Fruit fly (Drosophila melanogaster) whole organism, embryonic: Measurements from ENCODE around the gene CG43085.

Source experiments
- BEAF-32 ChIP-seq: fragments of 200-800 bp; sonication (Bioruptor generic); optimal IDR thresholded peaks from 3 replicates; lab custom pipeline; 2017; ENCODE audit warnings: missing biosample characterization, missing genetic modification characterization, mild to moderate bottlenecking, moderate library complexity, missing genetic modification reagents
- CG10267 ChIP-seq: fragments of 200-800 bp; sonication (Bioruptor generic); optimal IDR thresholded peaks from 2 replicates; lab custom pipeline; 2018; ENCODE audit warnings: missing biosample characterization, mild to moderate bottlenecking, missing genetic modification characterization, moderate library complexity
- CG11093 ChIP-seq: fragments of 200-800 bp; sonication (Bioruptor generic); IDR thresholded peaks from 3 replicates; pipeline ENCODE4 v1.3.6; 2022; ENCODE audit warnings: missing biosample characterization, missing genetic modification characterization
- CG12071 ChIP-seq: fragments of 200-800 bp; sonication (Bioruptor generic); optimal IDR thresholded peaks from 3 replicates; lab custom pipeline; 2018; ENCODE audit warnings: missing biosample characterization, mild to moderate bottlenecking, missing genetic modification characterization
- CG12391 ChIP-seq: fragments of 200-800 bp; sonication (Bioruptor generic); optimal IDR thresholded peaks from 3 replicates; lab custom pipeline; 2018; ENCODE audit warnings: missing biosample characterization, mild to moderate bottlenecking, missing genetic modification characterization, moderate library complexity
- CG12659 ChIP-seq: fragments of 200-800 bp; sonication (Bioruptor generic); optimal IDR thresholded peaks from 3 replicates; lab custom pipeline; 2017; ENCODE audit warnings: mild to moderate bottlenecking, missing biosample characterization, missing genetic modification reagents, missing genetic modification characterization
- CG16863 ChIP-seq: fragments of 200-800 bp; sonication (Bioruptor generic); optimal IDR thresholded peaks from 3 replicates; lab custom pipeline; 2016; ENCODE audit warnings: missing biosample characterization, missing genetic modification characterization
- CG17186 ChIP-seq: fragments of 200-800 bp; sonication (Bioruptor generic); optimal IDR thresholded peaks from 3 replicates; lab custom pipeline; 2017; ENCODE audit warnings: missing biosample characterization, missing genetic modification reagents, missing genetic modification characterization
- CG30403 ChIP-seq: fragments of 200-800 bp; sonication (Bioruptor generic); optimal IDR thresholded peaks from 3 replicates; lab custom pipeline; 2016; ENCODE audit warnings: missing biosample characterization, missing genetic modification characterization
- CG34376 ChIP-seq: fragments of 200-800 bp; sonication (Bioruptor generic); optimal IDR thresholded peaks from 2 replicates; lab custom pipeline; 2018; ENCODE audit warnings: missing biosample characterization, mild to moderate bottlenecking, missing genetic modification characterization
- CG6813 ChIP-seq: fragments of 200-800 bp; sonication (Bioruptor generic); optimal IDR thresholded peaks from 2 replicates; lab custom pipeline; 2017; ENCODE audit warnings: missing biosample characterization, missing genetic modification characterization, mild to moderate bottlenecking, moderate library complexity, missing genetic modification reagents
- CG8281 ChIP-seq: fragments of 200-800 bp; sonication (Bioruptor generic); optimal IDR thresholded peaks from 2 replicates; lab custom pipeline; 2018; ENCODE audit warnings: missing biosample characterization, mild to moderate bottlenecking, missing genetic modification characterization, moderate library complexity
- Dad ChIP-seq: fragments of 200-800 bp; sonication (Bioruptor generic); optimal IDR thresholded peaks from 3 replicates; lab custom pipeline; 2016; ENCODE audit warnings: missing biosample characterization, missing genetic modification characterization
- Dll ChIP-seq: fragments of 200-800 bp; sonication (Bioruptor generic); IDR thresholded peaks from 4 replicates; pipeline ENCODE4 v1.3.6; 2022; ENCODE audit warnings: missing biosample characterization, missing genetic modification characterization; ENCODE audit not compliant: partially characterized antibody
- Elba2 ChIP-seq: fragments of 200-800 bp; sonication (Bioruptor generic); optimal IDR thresholded peaks from 3 replicates; lab custom pipeline; 2016; ENCODE audit warnings: missing biosample characterization, missing genetic modification characterization
- H2.0 ChIP-seq: fragments of 200-800 bp; sonication (Bioruptor generic); IDR thresholded peaks from 2 replicates; pipeline ENCODE4 v1.3.6; 2022; ENCODE audit warnings: missing biosample characterization, missing genetic modification characterization
- HLH54F ChIP-seq: fragments of 200-800 bp; sonication (Bioruptor generic); optimal IDR thresholded peaks from 3 replicates; lab custom pipeline; 2016; ENCODE audit warnings: missing biosample characterization, missing genetic modification characterization
- HmgZ ChIP-seq: fragments of 200-800 bp; sonication (Bioruptor generic); optimal IDR thresholded peaks from 2 replicates; lab custom pipeline; 2018; ENCODE audit warnings: missing biosample characterization, mild to moderate bottlenecking, missing genetic modification characterization
- Oaz ChIP-seq: fragments of 200-800 bp; sonication (Bioruptor generic); IDR thresholded peaks from 2 replicates; pipeline ENCODE4 v1.3.6; 2022; ENCODE audit warnings: missing biosample characterization, missing genetic modification characterization
- Optix ChIP-seq: fragments of 200-800 bp; sonication (Bioruptor generic); IDR thresholded peaks from 3 replicates; pipeline ENCODE4 v1.3.6; 2022; ENCODE audit warnings: missing biosample characterization, missing genetic modification characterization
- Sin3A ChIP-seq: fragments of >200 bp; optimal IDR thresholded peaks from 2 replicates; lab custom pipeline; 2018
- Sox100B ChIP-seq: fragments of 200-800 bp; sonication (Bioruptor generic); optimal IDR thresholded peaks from 3 replicates; lab custom pipeline; 2018; ENCODE audit warnings: missing biosample characterization, mild to moderate bottlenecking, missing genetic modification characterization
- Stat92E ChIP-seq, 3 experiments: fragments of >200 bp in 2 of 3; fragments of 200-800 bp in 1 of 3; sonication (Bioruptor generic) in 1 of 3; optimal IDR thresholded peaks; 2 replicates each; lab custom pipeline; 2017 to 2019; ENCODE audit warnings: missing biosample characterization in 3 of 3, missing genetic modification characterization in 3 of 3, mild to moderate bottlenecking in 1 of 3, moderate library complexity in 1 of 3
- Tbp ChIP-seq: fragments of >200 bp; optimal IDR thresholded peaks from 2 replicates; lab custom pipeline; 2018; ENCODE audit warnings: missing biosample characterization, missing genetic modification characterization
- ab ChIP-seq: fragments of 200-800 bp; sonication (Bioruptor generic); optimal IDR thresholded peaks from 2 replicates; lab custom pipeline; 2016; ENCODE audit warnings: missing biosample characterization, missing genetic modification characterization
- abd-A ChIP-seq: fragments of 200-800 bp; sonication (Bioruptor generic); optimal IDR thresholded peaks from 3 replicates; lab custom pipeline; 2019; ENCODE audit warnings: missing biosample characterization, mild to moderate bottlenecking, missing genetic modification characterization, moderate library complexity
- br ChIP-seq: fragments of >200 bp; optimal IDR thresholded peaks from 2 replicates; lab custom pipeline; 2017
- cato ChIP-seq: fragments of 200-800 bp; sonication (Bioruptor generic); optimal IDR thresholded peaks from 2 replicates; lab custom pipeline; 2016; ENCODE audit warnings: missing biosample characterization, missing genetic modification characterization, borderline replicate concordance
- corto ChIP-seq: fragments of 200-800 bp; sonication (Bioruptor generic); optimal IDR thresholded peaks from 2 replicates; lab custom pipeline; 2016; ENCODE audit warnings: missing biosample characterization, mild to moderate bottlenecking, missing genetic modification characterization, moderate library complexity
- dpn ChIP-seq, 2 experiments: fragments of 200-800 bp; sonication (Bioruptor generic); optimal IDR thresholded peaks; 3 replicates each; lab custom pipeline; 2016; ENCODE audit warnings: missing biosample characterization in 2 of 2, missing genetic modification characterization in 2 of 2
- eve ChIP-seq, 2 experiments: fragments of >200 bp; optimal IDR thresholded peaks; 2 replicates each; lab custom pipeline; 2017; ENCODE audit warnings: missing biosample characterization in 2 of 2, missing genetic modification characterization in 2 of 2
- gcm ChIP-seq: fragments of 200-800 bp; sonication (Bioruptor generic); optimal IDR thresholded peaks from 2 replicates; lab custom pipeline; 2019; ENCODE audit warnings: missing biosample characterization, mild to moderate bottlenecking, missing genetic modification characterization, moderate library complexity
- gsb-n ChIP-seq: fragments of 200-800 bp; sonication (Bioruptor generic); optimal IDR thresholded peaks from 3 replicates; lab custom pipeline; 2018; ENCODE audit warnings: missing biosample characterization, mild to moderate bottlenecking, missing genetic modification characterization
- hb ChIP-seq: fragments of 200-800 bp; sonication (Bioruptor generic); IDR thresholded peaks from 3 replicates; pipeline ENCODE4 v1.3.6; 2022; ENCODE audit warnings: missing biosample characterization, missing genetic modification characterization; ENCODE audit not compliant: partially characterized antibody
- hth ChIP-seq: fragments of >200 bp; optimal IDR thresholded peaks from 2 replicates; lab custom pipeline; 2017; ENCODE audit warnings: inconsistent platforms
- peb ChIP-seq: fragments of 200-800 bp; sonication (Bioruptor generic); IDR thresholded peaks from 2 replicates; pipeline ENCODE4 v1.3.6; 2022; ENCODE audit warnings: missing biosample characterization, missing genetic modification characterization
- pfk ChIP-seq: fragments of 200-800 bp; sonication (Bioruptor generic); optimal IDR thresholded peaks from 2 replicates; lab custom pipeline; 2018; ENCODE audit warnings: missing biosample characterization, mild to moderate bottlenecking, missing genetic modification characterization, moderate library complexity
- ro ChIP-seq: fragments of 200-800 bp; sonication (Bioruptor generic); IDR thresholded peaks from 2 replicates; pipeline ENCODE4 v1.3.6; 2022; ENCODE audit warnings: missing biosample characterization, missing genetic modification characterization
- sc ChIP-seq, 3 experiments: fragments of >200 bp in 2 of 3; fragments of 200-800 bp in 1 of 3; sonication (Bioruptor generic) in 1 of 3; optimal IDR thresholded peaks; 2 replicates in 2 of 3; 3 replicates in 1 of 3; lab custom pipeline; 2017; ENCODE audit warnings: mild to moderate bottlenecking in 1 of 3, missing biosample characterization in 1 of 3, missing genetic modification characterization in 1 of 3, missing genetic modification reagents in 1 of 3
- sd ChIP-seq: fragments of 200-800 bp; sonication (Bioruptor generic); optimal IDR thresholded peaks from 3 replicates; lab custom pipeline; 2018; ENCODE audit warnings: missing biosample characterization, mild to moderate bottlenecking, missing genetic modification characterization, moderate library complexity
- seq ChIP-seq: fragments of 200-800 bp; sonication (Bioruptor generic); IDR thresholded peaks from 2 replicates; pipeline ENCODE4 v1.3.6; 2022; ENCODE audit warnings: missing biosample characterization, missing genetic modification characterization
- slp2 ChIP-seq: fragments of 200-800 bp; sonication (Bioruptor generic); optimal IDR thresholded peaks from 2 replicates; lab custom pipeline; 2016; ENCODE audit warnings: missing biosample characterization, missing genetic modification characterization
- so ChIP-seq: fragments of 200-800 bp; sonication (Bioruptor generic); IDR thresholded peaks from 3 replicates; pipeline ENCODE4 v1.3.6; 2022; ENCODE audit warnings: missing biosample characterization, missing genetic modification characterization
- stc ChIP-seq: fragments of 200-800 bp; sonication (Bioruptor generic); IDR thresholded peaks from 2 replicates; pipeline ENCODE4 v1.3.6; 2022; ENCODE audit warnings: missing biosample characterization, missing genetic modification characterization
- tup ChIP-seq: fragments of 200-800 bp; sonication (Bioruptor generic); optimal IDR thresholded peaks from 2 replicates; lab custom pipeline; 2016; ENCODE audit warnings: missing biosample characterization, mild to moderate bottlenecking, missing genetic modification characterization, moderate library complexity
- unc-4 ChIP-seq: fragments of 200-800 bp; sonication (Bioruptor generic); IDR thresholded peaks from 2 replicates; pipeline ENCODE4 v1.3.6; 2022; ENCODE audit warnings: missing biosample characterization, missing genetic modification characterization; ENCODE audit not compliant: partially characterized antibody
- vnd ChIP-seq: fragments of 200-800 bp; sonication (Bioruptor generic); IDR thresholded peaks from 3 replicates; pipeline ENCODE4 v1.3.6; 2022; ENCODE audit warnings: missing biosample characterization, missing genetic modification characterization; ENCODE audit not compliant: partially characterized antibody

Gene CG43085

DNA sequence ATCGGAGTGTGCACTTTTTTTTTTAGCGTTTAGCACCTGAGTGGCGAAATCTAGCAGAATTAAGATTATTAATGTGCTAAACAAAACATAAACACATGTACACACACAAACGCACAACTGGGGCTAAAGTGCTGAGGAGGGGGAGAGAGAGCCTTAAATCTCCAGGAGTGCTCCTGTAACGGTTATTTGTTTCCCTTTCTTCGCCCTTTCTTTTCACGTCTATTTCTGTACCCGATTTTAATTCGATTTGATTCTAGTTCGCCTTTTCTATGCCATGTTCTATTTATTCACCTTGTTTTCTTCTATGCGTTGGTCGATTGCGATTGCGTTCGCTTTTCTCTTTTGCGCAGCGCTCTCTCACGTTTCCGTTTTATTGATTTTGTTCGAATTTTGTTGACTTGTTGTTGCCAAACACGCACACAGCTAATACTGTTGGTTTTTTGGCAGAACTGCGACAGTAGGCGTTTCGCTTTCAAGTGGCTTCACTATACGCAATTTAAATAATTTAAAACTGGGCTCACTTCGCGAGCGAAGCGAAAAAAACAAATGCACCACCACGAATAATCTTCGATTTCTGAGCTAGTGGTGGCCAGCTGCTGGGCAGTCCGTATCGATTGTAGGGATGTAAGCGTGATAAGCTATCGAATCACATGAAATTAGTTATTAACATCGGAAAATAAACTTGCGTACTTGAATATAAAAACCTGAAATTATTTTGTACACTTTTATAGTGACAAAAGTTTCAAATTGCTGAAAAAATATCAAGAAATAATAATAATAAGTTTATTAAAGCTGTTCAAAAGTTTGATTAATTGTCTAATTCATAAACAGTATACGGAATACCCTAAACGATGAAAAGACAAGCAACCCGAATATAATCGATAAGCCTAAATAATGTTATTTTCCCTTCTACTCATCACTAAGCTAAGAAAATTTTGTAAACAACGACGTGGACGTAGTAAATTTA lies 7.4 kb upstream of the CG43085 start, which contains the start of the genes Krn, Ndfip and CG7484 (continued):
- TF ChIP-seq Tbp (GFP tag; lab: Kevin White, UChicago) (no peak), HmgZ (tag; lab: Kevin White, UChicago) (peak; percentile 89), CG16863 (GFP tag; lab: Kevin White, UChicago) (peak; percentile 54), eve (GFP tag; optimal IDR thresholded peaks at IDR 0.05; lab: Kevin White, UChicago) (peak in 1 of 2 experiments; percentile 39), hth (lab: Kevin White, UChicago) (no peak), CG12071 (GFP tag; lab: Kevin White, UChicago) (no peak), Elba2 (peak; percentile 43), CG12659 (GFP tag; lab: Kevin White, UChicago) (peak; percentile 96), dpn (GFP tag; optimal IDR thresholded peaks at IDR 0.05; lab: Kevin White, UChicago) (peak; percentile 85 to 89), cato (GFP tag; lab: Kevin White, UChicago) (peak; percentile 82), Sox100B (GFP tag; lab: Kevin White, UChicago) (peak; percentile 84), abd-A (tag; lab: Kevin White, UChicago) (peak; percentile 86), vnd (GFP tag; lab: Robert Waterston, UW) (peak; percentile 97), gsb-n (tag; lab: Kevin White, UChicago) (peak; percentile 86), sc (optimal IDR thresholded peaks at IDR 0.05; lab: Kevin White, UChicago) (no peak), sc (GFP tag; optimal IDR thresholded peaks at IDR 0.05; lab: Kevin White, UChicago) (peak; percentile 55), corto (peak; percentile 61), CG30403 (GFP tag; lab: Kevin White, UChicago) (peak; percentile 95), unc-4 (GFP tag; lab: Robert Waterston, UW) (peak; percentile 96), CG11093 (GFP tag; lab: Robert Waterston, UW) (peak; percentile 72), CG8281 (tag; lab: Kevin White, UChicago) (peak; percentile 58), BEAF-32 (peak; percentile 99), so (GFP tag; lab: Robert Waterston, UW) (peak; percentile 79), ab (GFP tag; lab: Kevin White, UChicago) (no peak), CG17186 (GFP tag; lab: Kevin White, UChicago) (peak; percentile 68), CG12391 (tag; lab: Kevin White, UChicago) (peak; percentile 96), Oaz (GFP tag; lab: Robert Waterston, UW) (peak; percentile 61), peb (GFP tag; lab: Robert Waterston, UW) (0 out of 2 replicates have a peak, but pooled peaks have one; percentile 41), Stat92E (GFP tag; optimal IDR thresholded peaks at IDR 0.05; lab: Kevin White, UChicago) (peak in 1 of 3 experiments; percentile 36), CG10267 (peak; percentile 88), hb (GFP tag; lab: Robert Waterston, UW) (peak; percentile 96), Dll (peak; percentile 99), CG6813 (GFP tag; lab: Kevin White, UChicago) (peak; percentile 8), sd (peak; percentile 75), br (lab: Kevin White, UChicago) (no peak), Optix (GFP tag; lab: Robert Waterston, UW) (0 out of 3 replicates have a peak, but pooled peaks have one; percentile 38), H2.0 (GFP tag; lab: Robert Waterston, UW) (peak; percentile 65), pfk (GFP tag; lab: Kevin White, UChicago) (no peak), slp2 (GFP tag; lab: Kevin White, UChicago) (peak; percentile 72), HLH54F (GFP tag; lab: Kevin White, UChicago) (peak; percentile 87), gcm (GFP tag; lab: Kevin White, UChicago) (peak; percentile 75), Dad (GFP tag; lab: Kevin White, UChicago) (peak; percentile 81), Sin3A (lab: Kevin White, UChicago) (peak; percentile 16), tup (GFP tag; lab: Kevin White, UChicago) (peak; percentile 65), ro (no peak), seq (GFP tag; lab: Robert Waterston, UW) (peak; percentile 73), stc (GFP tag; lab: Robert Waterston, UW) (peak; percentile 71; the same call in 1 of the 2 replicates), CG34376 (peak; percentile 76)
